Worm (Caenorhabditis elegans) whole organism, late embryonic: ENCODE measurements around the gene F53A9.6.

Experiments used
- C08G9.2 ChIP-seq: sonication (generic microtip); optimal IDR thresholded peaks from 2 replicates; lab custom pipeline; 2016; ENCODE audit warnings: mild to moderate bottlenecking, missing genetic modification characterization, moderate library complexity, missing compliant biosample characterization
- C38D4.7 ChIP-seq: fragments of 200-800 bp; sonication (Bioruptor generic); optimal IDR thresholded peaks from 2 replicates; lab custom pipeline; 2018; ENCODE audit warnings: mild to moderate bottlenecking, missing genetic modification characterization, moderate library complexity, missing compliant biosample characterization
- F13H6.1 ChIP-seq: sonication (generic microtip); optimal IDR thresholded peaks from 2 replicates; lab custom pipeline; 2016; ENCODE audit warnings: missing genetic modification characterization, missing compliant biosample characterization
- K02D7.2 ChIP-seq: sonication (generic microtip); optimal IDR thresholded peaks from 2 replicates; lab custom pipeline; 2017; ENCODE audit warnings: mild to moderate bottlenecking, missing genetic modification characterization, missing compliant biosample characterization
- Y22D7AL.16 ChIP-seq: sonication (generic microtip); optimal IDR thresholded peaks from 2 replicates; lab custom pipeline; 2016; ENCODE audit warnings: missing genetic modification characterization, missing compliant biosample characterization
- ceh-14 ChIP-seq: sonication (generic microtip); optimal IDR thresholded peaks from 2 replicates; lab custom pipeline; 2016; ENCODE audit warnings: missing genotype, missing genetic modification characterization, missing compliant biosample characterization
- ceh-19 ChIP-seq: fragments of 200-800 bp; sonication (Bioruptor generic); optimal IDR thresholded peaks from 2 replicates; lab custom pipeline; 2018; ENCODE audit warnings: mild to moderate bottlenecking, missing genetic modification characterization, missing compliant biosample characterization
- ceh-2 ChIP-seq: sonication (generic microtip); optimal IDR thresholded peaks from 2 replicates; lab custom pipeline; 2016; ENCODE audit warnings: missing genotype, missing genetic modification characterization, missing compliant biosample characterization
- ceh-24 ChIP-seq: sonication (generic microtip); optimal IDR thresholded peaks from 2 replicates; lab custom pipeline; 2016; ENCODE audit warnings: mild to moderate bottlenecking, missing genetic modification characterization, missing compliant biosample characterization
- ceh-31 ChIP-seq: sonication (generic microtip); optimal IDR thresholded peaks from 2 replicates; lab custom pipeline; 2016; ENCODE audit warnings: missing genetic modification characterization, missing compliant biosample characterization
- ceh-6 ChIP-seq: fragments of 200-800 bp; sonication (Bioruptor generic); optimal IDR thresholded peaks from 2 replicates; lab custom pipeline; 2018; ENCODE audit warnings: mild to moderate bottlenecking, missing genetic modification characterization, missing compliant biosample characterization
- ceh-9 ChIP-seq: sonication (generic microtip); optimal IDR thresholded peaks from 2 replicates; lab custom pipeline; 2016; ENCODE audit warnings: mild to moderate bottlenecking, missing genetic modification characterization, inconsistent platforms, missing compliant biosample characterization
- che-1 ChIP-seq: sonication (generic microtip); optimal IDR thresholded peaks from 2 replicates; lab custom pipeline; 2016; ENCODE audit warnings: mild to moderate bottlenecking, missing genetic modification characterization, missing compliant biosample characterization
- dmd-4 ChIP-seq: sonication (generic microtip); optimal IDR thresholded peaks from 2 replicates; lab custom pipeline; 2016; ENCODE audit warnings: borderline replicate concordance, missing genetic modification characterization, missing compliant biosample characterization
- ets-4 ChIP-seq: sonication (generic microtip); optimal IDR thresholded peaks from 2 replicates; lab custom pipeline; 2016; ENCODE audit warnings: missing genetic modification characterization, missing compliant biosample characterization
- eyg-1 ChIP-seq: sonication (generic microtip); optimal IDR thresholded peaks from 2 replicates; lab custom pipeline; 2016; ENCODE audit warnings: missing genotype, missing genetic modification characterization, missing compliant biosample characterization
- fkh-10 ChIP-seq: fragments of 150-350 bp; optimal IDR thresholded peaks from 2 replicates; lab custom pipeline; 2014; ENCODE audit warnings: missing biosample characterization, missing genetic modification reagents, missing genetic modification characterization
- fkh-6 ChIP-seq: sonication (generic microtip); optimal IDR thresholded peaks from 2 replicates; lab custom pipeline; 2016; ENCODE audit warnings: missing genetic modification characterization, missing compliant biosample characterization
- gmeb-2 ChIP-seq: sonication (generic microtip); optimal IDR thresholded peaks from 2 replicates; lab custom pipeline; 2016; ENCODE audit warnings: missing genetic modification characterization, inconsistent platforms, missing compliant biosample characterization
- hlh-13 ChIP-seq: fragments of 200-800 bp; sonication (Bioruptor generic); optimal IDR thresholded peaks from 2 replicates; lab custom pipeline; 2018; ENCODE audit warnings: mild to moderate bottlenecking, missing genetic modification characterization, missing compliant biosample characterization
- hlh-6 ChIP-seq: sonication (generic microtip); optimal IDR thresholded peaks from 2 replicates; lab custom pipeline; 2016; ENCODE audit warnings: missing genotype, missing genetic modification characterization, missing compliant biosample characterization
- madf-2 ChIP-seq: sonication (generic microtip); optimal IDR thresholded peaks from 2 replicates; lab custom pipeline; 2017; ENCODE audit warnings: missing genetic modification characterization, missing compliant biosample characterization
- nhr-232 ChIP-seq: sonication (generic microtip); optimal IDR thresholded peaks from 2 replicates; lab custom pipeline; 2016; ENCODE audit warnings: missing genetic modification characterization, missing compliant biosample characterization
- npax-4 ChIP-seq: sonication (generic microtip); optimal IDR thresholded peaks from 2 replicates; lab custom pipeline; 2016; ENCODE audit warnings: missing genetic modification characterization, missing compliant biosample characterization
- pag-3 ChIP-seq: sonication (generic microtip); optimal IDR thresholded peaks from 2 replicates; lab custom pipeline; 2016; ENCODE audit warnings: missing compliant biosample characterization, missing genetic modification characterization, borderline replicate concordance
- pat-9 ChIP-seq: fragments of 200-800 bp; sonication (Bioruptor generic); optimal IDR thresholded peaks from 2 replicates; lab custom pipeline; 2018; ENCODE audit warnings: mild to moderate bottlenecking, missing genetic modification characterization, moderate library complexity, missing compliant biosample characterization
- pax-1 ChIP-seq: fragments of 150-350 bp; optimal IDR thresholded peaks from 2 replicates; lab custom pipeline; 2014; ENCODE audit warnings: missing biosample characterization, missing genetic modification characterization
- pha-2 ChIP-seq: sonication (generic microtip); optimal IDR thresholded peaks from 2 replicates; lab custom pipeline; 2017; ENCODE audit warnings: mild to moderate bottlenecking, missing genetic modification characterization, missing compliant biosample characterization
- pros-1 ChIP-seq: fragments of 150-350 bp; optimal IDR thresholded peaks from 2 replicates; lab custom pipeline; 2014; ENCODE audit warnings: missing biosample characterization, missing genetic modification reagents, missing genetic modification characterization
- ref-2 ChIP-seq: sonication (generic microtip); optimal IDR thresholded peaks from 2 replicates; lab custom pipeline; 2016; ENCODE audit warnings: missing genetic modification characterization, missing compliant biosample characterization
- sdc-2 ChIP-seq: sonication (generic microtip); optimal IDR thresholded peaks from 2 replicates; lab custom pipeline; 2016; ENCODE audit warnings: missing genotype, missing genetic modification characterization, missing compliant biosample characterization
- sox-2 ChIP-seq: fragments of 200-800 bp; sonication (Bioruptor generic); IDR thresholded peaks from 2 replicates; pipeline ENCODE4 v1.3.6; 2022; ENCODE audit warnings: missing genetic modification reagents, missing genetic modification characterization, missing compliant biosample characterization
- syd-9 ChIP-seq: sonication (generic microtip); optimal IDR thresholded peaks from 2 replicates; lab custom pipeline; 2016; ENCODE audit warnings: mild to moderate bottlenecking, missing genetic modification characterization, moderate library complexity, missing compliant biosample characterization
- ttx-3 ChIP-seq: sonication (generic microtip); optimal IDR thresholded peaks from 2 replicates; lab custom pipeline; 2016; ENCODE audit warnings: missing genetic modification reagents, missing genetic modification characterization, missing compliant biosample characterization
- unc-55 ChIP-seq: sonication (generic microtip); optimal IDR thresholded peaks from 2 replicates; lab custom pipeline; 2017; ENCODE audit warnings: missing biosample characterization, missing genetic modification reagents, missing genetic modification characterization

The F53A9.6 gene

DNA sequence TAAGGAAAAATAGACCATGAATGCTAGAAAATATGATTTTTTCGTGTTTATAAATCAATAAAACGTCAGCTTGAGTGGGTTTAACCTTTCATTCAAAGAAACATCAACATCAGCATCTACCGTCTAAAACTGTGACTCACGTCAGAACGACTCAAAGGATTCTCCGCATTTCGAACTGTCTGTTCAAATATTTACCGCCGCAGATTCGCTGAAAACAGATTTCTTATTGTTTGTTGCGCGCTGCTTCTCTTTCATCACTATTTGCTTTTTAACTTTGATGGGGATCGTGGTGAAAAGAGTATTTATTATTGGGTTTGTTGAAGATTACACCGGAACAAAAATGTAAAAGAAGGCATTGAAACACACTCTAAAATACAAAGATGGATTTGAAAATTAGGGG, 7.7 kb upstream of the F53A9.6 start:
- TF ChIP-seq madf-2 (tag; lab: Kevin White, UChicago) (no peak), fkh-6 (tag; lab: Kevin White, UChicago) (no peak), pag-3 (tag; lab: Kevin White, UChicago) (no peak), unc-55 (GFP tag; lab: Kevin White, UChicago) (no peak), C08G9.2 (no peak), pax-1 (tag; lab: Kevin White, UChicago) (no peak), pat-9 (no peak)

DNA sequence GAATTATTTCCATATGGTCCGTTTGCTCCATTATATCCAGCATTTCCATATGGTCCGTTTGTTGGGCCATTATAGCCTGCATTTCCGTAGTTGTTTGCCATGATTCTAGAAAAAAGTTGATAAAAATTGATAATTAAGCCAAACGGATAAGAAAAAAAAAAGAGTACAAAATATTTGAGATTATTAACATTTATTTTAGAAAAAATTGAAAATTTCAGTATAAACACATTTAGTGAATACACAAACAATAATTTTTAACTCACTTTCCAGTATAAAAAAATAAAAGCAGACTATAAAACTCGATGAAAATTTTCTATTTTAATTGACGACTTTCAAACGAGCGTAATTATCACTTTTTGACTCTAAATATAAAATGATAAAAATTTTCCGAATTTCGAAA, 7.1 kb upstream of the F53A9.6 start, which contains the start of gene F53A9.9:
Gene F53A9.9, minus strand, starts transcription at position 101 of the 400 bp plus-strand sequence.
- TF ChIP-seq nhr-232 (tag; lab: Kevin White, UChicago) (no peak), C38D4.7 (GFP tag; lab: Kevin White, UChicago) (no peak), ttx-3 (tag; lab: Kevin White, UChicago) (no peak)

DNA sequence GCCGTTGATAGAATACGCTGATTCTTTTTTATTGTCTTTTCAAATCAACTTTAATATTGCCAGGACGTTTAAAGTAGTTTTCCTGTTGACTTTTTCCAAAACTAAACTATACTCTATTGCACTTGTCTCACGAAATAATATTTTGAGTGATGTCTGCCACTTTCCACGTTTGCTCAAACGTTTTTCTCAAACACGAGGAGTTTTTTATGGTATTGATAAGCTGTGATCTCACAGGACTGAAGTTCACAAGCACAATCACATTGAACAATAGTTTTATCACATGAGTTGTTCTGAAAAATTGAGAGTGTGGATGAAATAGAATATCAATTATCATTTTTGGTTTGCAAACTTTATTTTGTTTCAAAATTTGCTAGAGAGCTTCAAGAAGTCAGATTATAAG, 6.3 kb upstream of the F53A9.6 start:
- no peak for TF ChIP-seq sox-2 (GFP tag; lab: Robert Waterston, UW)
- no peak for TF ChIP-seq gmeb-2 (tag; lab: Kevin White, UChicago)
- TF ChIP-seq ref-2 (tag; lab: Kevin White, UChicago), result no peak
- no peak for TF ChIP-seq ceh-24
- no peak for TF ChIP-seq eyg-1 (tag; lab: Kevin White, UChicago)
- TF ChIP-seq pros-1, result no peak
- no peak for TF ChIP-seq dmd-4 (tag; lab: Kevin White, UChicago)
- no peak for TF ChIP-seq ets-4 (tag; lab: Kevin White, UChicago)
- TF ChIP-seq ceh-19, result no peak
- no peak for TF ChIP-seq sdc-2
- TF ChIP-seq K02D7.2 (tag; lab: Kevin White, UChicago), result no peak
- TF ChIP-seq unc-55 (GFP tag; lab: Kevin White, UChicago), result no peak
- no peak for TF ChIP-seq hlh-13
- TF ChIP-seq ceh-31 (tag; lab: Kevin White, UChicago), result no peak
- no peak for TF ChIP-seq C08G9.2
- no peak for TF ChIP-seq C38D4.7 (GFP tag; lab: Kevin White, UChicago)
- TF ChIP-seq ceh-2 (tag; lab: Kevin White, UChicago), result no peak
- no peak for TF ChIP-seq F13H6.1 (tag; lab: Kevin White, UChicago)
- TF ChIP-seq madf-2 (tag; lab: Kevin White, UChicago), result no peak

DNA sequence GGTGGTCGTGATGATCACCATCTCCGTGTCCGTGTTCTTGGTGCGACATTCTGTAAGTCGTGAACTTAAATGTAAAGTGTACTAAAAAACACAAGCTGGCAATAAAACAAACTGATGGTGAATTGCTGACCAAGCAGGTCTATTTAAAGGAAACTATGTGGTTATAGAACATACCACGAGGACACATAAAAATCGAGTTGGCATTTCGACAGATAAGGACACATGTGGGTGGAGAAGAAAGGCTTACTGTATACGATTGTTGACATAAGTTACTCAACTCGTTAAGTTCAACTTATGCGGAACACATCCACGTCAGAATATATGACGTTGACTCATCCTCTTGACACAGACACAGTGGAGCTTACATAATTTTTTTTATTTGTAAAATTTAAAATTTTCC, 5.3 kb upstream of the F53A9.6 start, which contains the start of gene F53A9.8:
Gene F53A9.8, minus strand, starts transcription at position 49 of the 400 bp plus-strand sequence.
- TF ChIP-seq hlh-6 (tag; lab: Kevin White, UChicago), result no peak
- TF ChIP-seq ceh-6 (GFP tag; lab: Kevin White, UChicago), result no peak

DNA sequence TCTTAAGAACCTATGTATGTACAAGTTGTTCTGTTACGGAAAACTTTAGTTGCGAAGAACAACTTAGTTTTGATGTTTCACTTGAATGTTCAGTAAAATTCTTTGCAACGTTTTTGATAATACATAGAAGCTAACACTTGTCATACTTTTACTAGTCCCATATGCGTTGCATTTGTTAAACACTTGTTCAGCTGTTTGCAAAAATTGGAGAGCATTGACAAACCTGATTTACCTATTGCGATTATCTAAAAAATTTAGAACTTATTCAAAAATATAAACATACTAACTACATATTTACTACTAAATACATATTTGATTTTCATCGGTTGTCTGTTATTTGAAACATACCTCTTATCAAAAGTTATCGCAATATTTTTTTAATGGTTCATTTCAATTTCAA, 4.5 kb upstream of the F53A9.6 start:
- TF ChIP-seq che-1 (tag; lab: Kevin White, UChicago) (no peak), unc-55 (GFP tag; lab: Kevin White, UChicago) (no peak), fkh-10 (GFP tag; lab: Kevin White, UChicago) (no peak), pha-2 (tag; lab: Kevin White, UChicago) (no peak), Y22D7AL.16 (tag; lab: Kevin White, UChicago) (no peak), ceh-24 (no peak), pros-1 (no peak), ceh-14 (tag; lab: Kevin White, UChicago) (no peak), sdc-2 (no peak)

DNA sequence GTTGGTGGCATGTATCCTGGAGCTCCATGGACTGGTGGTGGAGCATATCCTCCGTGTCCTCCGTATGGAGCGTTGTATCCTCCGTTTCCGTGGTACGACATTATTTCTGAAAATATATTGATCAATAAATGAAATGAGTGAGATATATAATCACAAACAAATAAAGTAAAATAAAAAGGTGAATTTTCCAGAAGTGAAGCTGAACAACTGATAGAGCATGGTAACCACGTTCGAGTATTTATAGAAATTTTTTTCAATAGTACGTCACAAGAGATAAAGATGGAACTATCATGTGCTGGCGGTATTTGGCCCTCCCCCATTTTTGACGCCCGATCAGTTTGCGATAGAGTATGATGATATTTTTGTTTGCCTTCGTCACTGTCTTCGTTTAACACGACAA, 3.2 kb upstream of the F53A9.6 start, which contains the start of gene F53A9.7:
Gene F53A9.7, minus strand, starts transcription at position 101 of the 400 bp plus-strand sequence.
- TF ChIP-seq syd-9, result no peak
- TF ChIP-seq ref-2 (tag; lab: Kevin White, UChicago), result no peak
- no peak for TF ChIP-seq npax-4 (tag; lab: Kevin White, UChicago)
- no peak for TF ChIP-seq ceh-9 (tag; lab: Kevin White, UChicago)
- no peak for TF ChIP-seq ceh-24
